Fruit fly (Drosophila melanogaster): ENCODE results near the gene hoe2.

DNA sequence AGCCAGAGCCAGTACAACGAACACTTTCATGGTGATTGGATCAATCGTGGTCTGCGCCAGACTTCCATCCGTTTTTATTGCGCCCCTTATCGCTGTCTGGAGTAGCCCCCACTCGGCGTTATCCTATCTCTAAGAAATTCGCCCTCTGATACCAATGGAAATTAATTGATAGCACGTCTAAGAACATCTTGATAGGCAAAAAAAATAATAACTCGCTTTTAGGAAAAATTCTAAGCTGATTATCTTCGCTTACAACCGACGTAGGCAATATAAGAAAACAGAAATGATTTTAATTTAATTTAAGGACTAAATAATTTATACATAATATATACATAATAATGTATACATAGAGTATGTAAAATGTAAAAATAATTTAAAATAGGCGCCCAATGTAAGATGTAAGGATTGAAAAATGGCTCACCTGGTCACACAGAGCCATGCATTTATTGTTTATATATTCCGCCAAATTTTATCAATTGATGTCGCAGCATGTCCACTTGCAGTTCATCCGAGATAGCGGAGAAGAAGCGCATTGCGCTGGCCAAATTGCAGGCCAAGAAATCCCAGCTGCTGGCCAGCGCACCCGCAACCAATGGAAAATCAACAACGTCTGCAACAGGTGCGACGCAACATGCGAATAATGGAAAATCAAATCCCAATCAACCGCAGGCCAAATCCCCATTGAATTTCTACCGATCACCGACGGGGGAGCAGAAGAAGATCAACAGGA, 19.0 kb upstream of the hoe2 start, which contains the start of the genes Jon25Bi and Marcal1:
- no peak for TF ChIP-seq fru (GFP tag; optimal IDR thresholded peaks at IDR 0.05)
- no peak for TF ChIP-seq lola (GFP tag; optimal IDR thresholded peaks at IDR 0.05)
- TF ChIP-seq Mio (GFP tag; optimal IDR thresholded peaks at IDR 0.05), result no peak
- TF ChIP-seq HLH106 (tag; optimal IDR thresholded peaks at IDR 0.05), result no peak
- TF ChIP-seq pan (optimal IDR thresholded peaks at IDR 0.05), result no peak
- TF ChIP-seq tai (GFP tag; optimal IDR thresholded peaks at IDR 0.05), result no peak
- no peak for TF ChIP-seq dsf (GFP tag; optimal IDR thresholded peaks at IDR 0.05; ENCODE audit: borderline replicate concordance)
- no peak for TF ChIP-seq Myc (optimal IDR thresholded peaks at IDR 0.05)
- no peak for TF ChIP-seq sage (GFP tag; optimal IDR thresholded peaks at IDR 0.05)
- TF ChIP-seq h (GFP tag; optimal IDR thresholded peaks at IDR 0.05), result no peak
- TF ChIP-seq psq (GFP tag; optimal IDR thresholded peaks at IDR 0.05), result no peak
- TF ChIP-seq Sp1 (GFP tag; optimal IDR thresholded peaks at IDR 0.05), result no peak
- TF ChIP-seq Hr78 (GFP tag; optimal IDR thresholded peaks at IDR 0.05), result no peak
- no peak for TF ChIP-seq Jra (GFP tag; optimal IDR thresholded peaks at IDR 0.05)
